Fruit fly (Drosophila melanogaster) whole organism, embryonic: ENCODE data around the gene Frmd5.

Experiments used
- Abd-B ChIP-seq: fragments of 200-800 bp; sonication (Bioruptor generic); optimal IDR thresholded peaks from 2 replicates; lab custom pipeline; 2018; ENCODE audit warnings: missing biosample characterization, mild to moderate bottlenecking, missing genetic modification characterization, moderate library complexity
- CG11398 ChIP-seq: fragments of 200-800 bp; sonication (Bioruptor generic); optimal IDR thresholded peaks from 2 replicates; lab custom pipeline; 2016; ENCODE audit warnings: missing biosample characterization, missing genetic modification characterization
- CG11560 ChIP-seq: fragments of 200-800 bp; sonication (Bioruptor generic); IDR thresholded peaks from 3 replicates; pipeline ENCODE4 v1.3.6; 2022; ENCODE audit warnings: missing biosample characterization, missing genetic modification characterization
- CG12659 ChIP-seq: fragments of 200-800 bp; sonication (Bioruptor generic); optimal IDR thresholded peaks from 3 replicates; lab custom pipeline; 2017; ENCODE audit warnings: mild to moderate bottlenecking, missing biosample characterization, missing genetic modification reagents, missing genetic modification characterization
- CG14710 ChIP-seq: fragments of 200-800 bp; sonication (Bioruptor generic); optimal IDR thresholded peaks from 3 replicates; lab custom pipeline; 2019; ENCODE audit warnings: missing biosample characterization, mild to moderate bottlenecking, missing genetic modification characterization, moderate library complexity
- CG15073 ChIP-seq: fragments of 200-800 bp; sonication (Bioruptor generic); optimal IDR thresholded peaks from 2 replicates; lab custom pipeline; 2016; ENCODE audit warnings: missing biosample characterization, missing genetic modification characterization
- CG1529 ChIP-seq: fragments of 200-800 bp; sonication (Bioruptor generic); optimal IDR thresholded peaks from 3 replicates; lab custom pipeline; 2018; ENCODE audit warnings: missing biosample characterization, missing genetic modification characterization
- CG1602 ChIP-seq: fragments of 200-800 bp; sonication (Bioruptor generic); optimal IDR thresholded peaks from 3 replicates; lab custom pipeline; 2016; ENCODE audit warnings: missing biosample characterization, missing genetic modification characterization
- CG17359 ChIP-seq: fragments of 200-800 bp; sonication (Bioruptor generic); optimal IDR thresholded peaks from 3 replicates; lab custom pipeline; 2018; ENCODE audit warnings: missing biosample characterization, mild to moderate bottlenecking, missing genetic modification characterization, moderate library complexity
- CG17568 ChIP-seq: fragments of 200-800 bp; sonication (Bioruptor generic); optimal IDR thresholded peaks from 2 replicates; lab custom pipeline; 2018; ENCODE audit warnings: missing biosample characterization, mild to moderate bottlenecking, missing genetic modification characterization, moderate library complexity
- CG17829 ChIP-seq: fragments of 200-800 bp; optimal IDR thresholded peaks from 2 replicates; lab custom pipeline; 2019; ENCODE audit warnings: missing biosample characterization, mild to moderate bottlenecking, missing genetic modification characterization, moderate library complexity
- CG18262 ChIP-seq: fragments of 200-800 bp; optimal IDR thresholded peaks from 3 replicates; lab custom pipeline; 2019; ENCODE audit warnings: missing biosample characterization, mild to moderate bottlenecking, missing genetic modification characterization, moderate library complexity
- CG1832 ChIP-seq: fragments of 200-800 bp; sonication (Bioruptor generic); optimal IDR thresholded peaks from 2 replicates; lab custom pipeline; 2017; ENCODE audit warnings: missing biosample characterization, mild to moderate bottlenecking, missing genetic modification characterization, inconsistent platforms
- CG18599 ChIP-seq: fragments of 200-800 bp; sonication (Bioruptor generic); optimal IDR thresholded peaks from 3 replicates; lab custom pipeline; 2017; ENCODE audit warnings: missing biosample characterization, missing genetic modification characterization, mild to moderate bottlenecking, moderate library complexity, missing genetic modification reagents
- CG2889 ChIP-seq: fragments of 200-800 bp; sonication (Bioruptor generic); IDR thresholded peaks from 3 replicates; pipeline ENCODE4 v1.3.6; 2022; ENCODE audit warnings: missing biosample characterization, missing genetic modification characterization
- CG33213 ChIP-seq: fragments of 200-800 bp; sonication (Bioruptor generic); optimal IDR thresholded peaks from 3 replicates; lab custom pipeline; 2016; ENCODE audit warnings: missing biosample characterization, missing genetic modification characterization
- CG6854 ChIP-seq: fragments of 200-800 bp; sonication (Bioruptor generic); optimal IDR thresholded peaks from 3 replicates; lab custom pipeline; 2017; ENCODE audit warnings: missing biosample characterization, mild to moderate bottlenecking, missing genetic modification characterization
- CG7928 ChIP-seq: fragments of 200-800 bp; sonication (Bioruptor generic); optimal IDR thresholded peaks from 2 replicates; lab custom pipeline; 2017; ENCODE audit warnings: missing biosample characterization, mild to moderate bottlenecking, missing genetic modification characterization
- CG8944 ChIP-seq: fragments of 200-800 bp; sonication (Bioruptor generic); optimal IDR thresholded peaks from 3 replicates; lab custom pipeline; 2016; ENCODE audit warnings: missing biosample characterization, missing genetic modification characterization
- D19A ChIP-seq: fragments of 200-800 bp; optimal IDR thresholded peaks from 3 replicates; lab custom pipeline; 2019; ENCODE audit warnings: missing biosample characterization, mild to moderate bottlenecking, missing genetic modification characterization, moderate library complexity
- Dbx ChIP-seq: fragments of 200-800 bp; sonication (Bioruptor generic); IDR thresholded peaks from 3 replicates; pipeline ENCODE4 v1.3.6; 2022; ENCODE audit warnings: missing biosample characterization, missing genetic modification characterization
- Doc2 ChIP-seq: fragments of 200-800 bp; sonication (Bioruptor generic); IDR thresholded peaks from 2 replicates; pipeline ENCODE4 v1.3.6; 2022; ENCODE audit warnings: missing biosample characterization, missing genetic modification characterization
- E2f2 ChIP-seq: fragments of 200-800 bp; sonication (Bioruptor generic); IDR thresholded peaks from 2 replicates; pipeline ENCODE4 v1.3.6; 2022; ENCODE audit warnings: missing biosample characterization, missing genetic modification characterization
- GATAe ChIP-seq: fragments of 200-800 bp; sonication (Bioruptor generic); conservative IDR thresholded peaks from 2 replicates; pipeline ENCODE4 v1.3.6; 2022; ENCODE audit warnings: missing biosample characterization, missing genetic modification characterization
- Hmr ChIP-seq: fragments of 200-800 bp; sonication (Bioruptor generic); optimal IDR thresholded peaks from 3 replicates; lab custom pipeline; 2017; ENCODE audit warnings: mild to moderate bottlenecking, missing biosample characterization, missing genetic modification reagents, missing genetic modification characterization
- Mad ChIP-seq: fragments of 200-800 bp; sonication (Bioruptor generic); optimal IDR thresholded peaks from 2 replicates; lab custom pipeline; 2016; ENCODE audit warnings: missing biosample characterization, missing genetic modification characterization
- Myb ChIP-seq: fragments of 200-800 bp; sonication (Bioruptor generic); optimal IDR thresholded peaks from 2 replicates; lab custom pipeline; 2016; ENCODE audit warnings: missing biosample characterization, missing genetic modification characterization
- Nf-YC ChIP-seq: fragments of 200-800 bp; optimal IDR thresholded peaks from 3 replicates; lab custom pipeline; 2019; ENCODE audit warnings: missing biosample characterization, mild to moderate bottlenecking, missing genetic modification characterization, moderate library complexity
- NfI ChIP-seq: fragments of 200-800 bp; sonication (Bioruptor generic); optimal IDR thresholded peaks from 3 replicates; lab custom pipeline; 2018; ENCODE audit warnings: missing biosample characterization, mild to moderate bottlenecking, missing genetic modification characterization, moderate library complexity
- Opbp ChIP-seq: fragments of 200-800 bp; sonication (Bioruptor generic); IDR thresholded peaks from 3 replicates; pipeline ENCODE4 v1.3.6; 2022; ENCODE audit warnings: missing biosample characterization, missing genetic modification characterization; ENCODE audit not compliant: partially characterized antibody
- Spps ChIP-seq: fragments of 200-800 bp; sonication (Bioruptor generic); optimal IDR thresholded peaks from 2 replicates; lab custom pipeline; 2018; ENCODE audit warnings: missing biosample characterization, mild to moderate bottlenecking, missing genetic modification characterization
- TFAM ChIP-seq: fragments of 200-800 bp; sonication (Bioruptor generic); optimal IDR thresholded peaks from 2 replicates; lab custom pipeline; 2017; ENCODE audit warnings: missing biosample characterization, missing genetic modification characterization, inconsistent platforms
- az2 ChIP-seq: fragments of 200-800 bp; sonication (Bioruptor generic); optimal IDR thresholded peaks from 3 replicates; lab custom pipeline; 2016; ENCODE audit warnings: missing biosample characterization, missing genetic modification characterization
- chif ChIP-seq, 2 experiments: fragments of 200-800 bp; sonication (Bioruptor generic); optimal IDR thresholded peaks; 3 replicates each; lab custom pipeline; 2016; ENCODE audit warnings: missing biosample characterization in 2 of 2, missing genetic modification characterization in 2 of 2
- cwo ChIP-seq: fragments of 200-800 bp; sonication (Bioruptor generic); optimal IDR thresholded peaks from 3 replicates; lab custom pipeline; 2017; ENCODE audit warnings: missing biosample characterization, missing genetic modification characterization, mild to moderate bottlenecking, moderate library complexity, missing genetic modification reagents
- emc ChIP-seq: fragments of 200-800 bp; sonication (Bioruptor generic); optimal IDR thresholded peaks from 2 replicates; lab custom pipeline; 2016; ENCODE audit warnings: missing biosample characterization, missing genetic modification characterization
- eve ChIP-seq, 2 experiments: fragments of >200 bp; optimal IDR thresholded peaks; 2 replicates each; lab custom pipeline; 2017; ENCODE audit warnings: missing biosample characterization in 2 of 2, missing genetic modification characterization in 2 of 2
- fu2 ChIP-seq: fragments of 200-800 bp; sonication (Bioruptor generic); optimal IDR thresholded peaks from 2 replicates; lab custom pipeline; 2016; ENCODE audit warnings: missing biosample characterization, missing genetic modification characterization
- grn ChIP-seq: fragments of 200-800 bp; sonication (Bioruptor generic); optimal IDR thresholded peaks from 3 replicates; lab custom pipeline; 2017; ENCODE audit warnings: missing biosample characterization, missing genetic modification characterization
- gsb ChIP-seq: fragments of 200-800 bp; sonication (Bioruptor generic); IDR thresholded peaks from 2 replicates; pipeline ENCODE4 v1.3.6; 2022; ENCODE audit warnings: missing biosample characterization, missing genetic modification characterization
- h ChIP-seq: fragments of >200 bp; optimal IDR thresholded peaks from 2 replicates; lab custom pipeline; 2017
- klu ChIP-seq: fragments of 200-800 bp; sonication (Bioruptor generic); IDR thresholded peaks from 2 replicates; pipeline ENCODE4 v1.3.6; 2022; ENCODE audit warnings: missing biosample characterization, missing genetic modification characterization
- knrl ChIP-seq: fragments of 200-800 bp; sonication (Bioruptor generic); IDR thresholded peaks from 3 replicates; pipeline ENCODE4 v1.3.6; 2022; ENCODE audit warnings: missing biosample characterization, missing genetic modification characterization; ENCODE audit not compliant: partially characterized antibody
- nerfin-1 ChIP-seq: fragments of 200-800 bp; sonication (Bioruptor generic); optimal IDR thresholded peaks from 3 replicates; lab custom pipeline; 2019; ENCODE audit warnings: missing biosample characterization, mild to moderate bottlenecking, missing genetic modification characterization, moderate library complexity
- peb ChIP-seq: fragments of 200-800 bp; sonication (Bioruptor generic); IDR thresholded peaks from 2 replicates; pipeline ENCODE4 v1.3.6; 2022; ENCODE audit warnings: missing biosample characterization, missing genetic modification characterization
- sd ChIP-seq: fragments of 200-800 bp; sonication (Bioruptor generic); optimal IDR thresholded peaks from 3 replicates; lab custom pipeline; 2018; ENCODE audit warnings: missing biosample characterization, mild to moderate bottlenecking, missing genetic modification characterization, moderate library complexity
- stc ChIP-seq: fragments of 200-800 bp; sonication (Bioruptor generic); IDR thresholded peaks from 2 replicates; pipeline ENCODE4 v1.3.6; 2022; ENCODE audit warnings: missing biosample characterization, missing genetic modification characterization
- tll ChIP-seq, 2 experiments: fragments of 200-800 bp in 1 of 2; fragments of >200 bp in 1 of 2; sonication (Bioruptor generic) in 1 of 2; optimal IDR thresholded peaks; 2 replicates each; lab custom pipeline; 2017 to 2019; ENCODE audit warnings: missing biosample characterization in 2 of 2, missing genetic modification characterization in 2 of 2, mild to moderate bottlenecking in 1 of 2, moderate library complexity in 1 of 2
- trem ChIP-seq: fragments of 200-800 bp; optimal IDR thresholded peaks from 3 replicates; lab custom pipeline; 2019; ENCODE audit warnings: missing biosample characterization, mild to moderate bottlenecking, missing genetic modification characterization, moderate library complexity
- ttk ChIP-seq: fragments of 200-800 bp; sonication (Bioruptor generic); IDR thresholded peaks from 2 replicates; pipeline ENCODE4 v2.1.2; 2022; ENCODE audit warnings: missing biosample characterization, missing genetic modification characterization
- zf30C ChIP-seq: fragments of 200-800 bp; sonication (Bioruptor generic); optimal IDR thresholded peaks from 3 replicates; lab custom pipeline; 2018; ENCODE audit warnings: missing biosample characterization, mild to moderate bottlenecking, missing genetic modification characterization

Gene Frmd5

DNA sequence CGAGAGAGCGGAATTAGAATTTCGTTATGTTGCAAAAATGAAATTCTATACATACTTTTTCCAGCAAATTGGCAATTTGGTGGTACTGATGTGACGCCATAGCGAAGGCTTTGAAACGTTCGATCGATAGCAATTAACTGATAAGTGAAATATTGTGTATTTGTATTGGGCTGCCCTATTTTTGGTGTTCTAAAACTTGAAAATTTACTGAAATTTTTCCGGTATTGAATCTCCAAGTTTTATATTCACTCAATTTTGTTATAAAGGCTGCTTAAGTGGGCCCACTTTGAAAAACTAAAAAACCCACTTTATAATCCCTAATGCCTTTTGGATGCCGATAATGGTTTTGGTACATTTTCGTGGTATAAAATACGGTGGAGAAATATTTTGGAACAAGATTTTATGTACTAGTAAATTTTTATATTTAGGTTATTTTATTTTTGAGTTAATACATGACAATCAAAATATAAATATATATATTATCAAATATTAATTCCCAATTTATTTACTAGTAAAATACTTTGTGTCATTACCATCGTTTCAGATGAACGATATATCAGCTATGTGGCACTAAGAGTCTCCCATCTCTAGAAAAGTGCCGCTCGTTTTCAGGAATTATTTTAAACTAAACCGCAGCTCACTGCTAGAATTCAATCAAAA lies 18.3 kb downstream of the Frmd5 start, which contains the start of the genes Cand1 and pim (continued):
- no peak for TF ChIP-seq CG1529 (GFP tag; lab: Kevin White, UChicago)
- no peak for TF ChIP-seq stc (GFP tag; lab: Robert Waterston, UW)
- no peak for TF ChIP-seq cwo (GFP tag; lab: Kevin White, UChicago)
- TF ChIP-seq CG1832, result no peak
- TF ChIP-seq CG1602 (GFP tag; lab: Kevin White, UChicago), result no peak
- TF ChIP-seq chif (GFP tag; optimal IDR thresholded peaks at IDR 0.05; lab: Kevin White, UChicago), result no peak
- no peak for TF ChIP-seq h
- TF ChIP-seq ttk (GFP tag; lab: Robert Waterston, UW), result no peak
- TF ChIP-seq CG2889, result no peak
- TF ChIP-seq CG12659, result peak; percentile 70
- TF ChIP-seq CG18599 (GFP tag; lab: Kevin White, UChicago), result no peak
- peak; percentile 5 for TF ChIP-seq D19A (tag; lab: Kevin White, UChicago)
- TF ChIP-seq eve (GFP tag; optimal IDR thresholded peaks at IDR 0.05; lab: Kevin White, UChicago), result no peak
- TF ChIP-seq Abd-B (GFP tag; lab: Kevin White, UChicago), result peak; percentile 36
- TF ChIP-seq Nf-YC (tag; lab: Kevin White, UChicago), result peak; percentile 65
- no peak for TF ChIP-seq NfI
- no peak for TF ChIP-seq CG15073
- TF ChIP-seq az2, result no peak
- no peak for TF ChIP-seq TFAM (GFP tag; lab: Kevin White, UChicago)
- no peak for TF ChIP-seq CG11560 (tag; lab: Robert Waterston, UW)
- TF ChIP-seq peb, result no peak
- TF ChIP-seq CG33213 (GFP tag; lab: Kevin White, UChicago), result no peak
- peak; percentile 50 for TF ChIP-seq sd (tag; lab: Kevin White, UChicago)
- TF ChIP-seq CG17359 (tag; lab: Kevin White, UChicago), result no peak
- TF ChIP-seq Mad (GFP tag; lab: Kevin White, UChicago), result no peak
- TF ChIP-seq CG17568 (GFP tag; lab: Kevin White, UChicago), result no peak
- no peak for TF ChIP-seq Hmr (GFP tag; lab: Kevin White, UChicago)
- no peak for TF ChIP-seq gsb
- TF ChIP-seq Doc2, result no peak
- peak; percentile 69 for TF ChIP-seq CG17829 (tag; lab: Kevin White, UChicago)
- no peak for TF ChIP-seq emc (GFP tag; lab: Kevin White, UChicago)
- TF ChIP-seq CG7928 (GFP tag; lab: Kevin White, UChicago), result no peak
- TF ChIP-seq Spps, result no peak
- TF ChIP-seq Dbx (GFP tag; lab: Robert Waterston, UW), result no peak
- peak; percentile 81 for TF ChIP-seq trem (tag; lab: Kevin White, UChicago)
- no peak for TF ChIP-seq GATAe (GFP tag; lab: Robert Waterston, UW)
- TF ChIP-seq Myb (GFP tag; lab: Kevin White, UChicago), result no peak
- TF ChIP-seq nerfin-1 (tag; lab: Kevin White, UChicago), result peak; percentile 26
- peak; percentile 83 for TF ChIP-seq E2f2 (GFP tag; lab: Robert Waterston, UW)
- no peak for TF ChIP-seq CG11398 (GFP tag; lab: Kevin White, UChicago)
- TF ChIP-seq CG8944, result no peak
- TF ChIP-seq klu (GFP tag; lab: Robert Waterston, UW), result no peak
- no peak for TF ChIP-seq zf30C (GFP tag; lab: Kevin White, UChicago)
- peak; percentile 23 for TF ChIP-seq CG18262 (tag; lab: Kevin White, UChicago)
- TF ChIP-seq CG14710, result peak; percentile 77
- no peak for TF ChIP-seq CG6854 (GFP tag; lab: Kevin White, UChicago)
- no peak; the same call in 2 of the 3 replicates for TF ChIP-seq Opbp (GFP tag; lab: Robert Waterston, UW)
- TF ChIP-seq fu2 (GFP tag; lab: Kevin White, UChicago), result no peak
- no peak for TF ChIP-seq grn (GFP tag; lab: Kevin White, UChicago)
- no peak for TF ChIP-seq tll (GFP tag; optimal IDR thresholded peaks at IDR 0.05; lab: Kevin White, UChicago)
- TF ChIP-seq knrl (GFP tag; lab: Robert Waterston, UW), result peak; percentile 75
